Fruit fly (Drosophila melanogaster) whole organism, embryonic: ENCODE results near the gene BckdhA.

Experiments
- CG10321 ChIP-seq: fragments of 200-800 bp; sonication (Bioruptor generic); IDR thresholded peaks from 2 replicates; pipeline ENCODE4 v1.3.6; 2022; ENCODE audit warnings: missing biosample characterization, missing genetic modification characterization
- CG13424 ChIP-seq: fragments of 200-800 bp; sonication (Bioruptor generic); optimal IDR thresholded peaks from 2 replicates; lab custom pipeline; 2019; ENCODE audit warnings: missing biosample characterization, mild to moderate bottlenecking, missing genetic modification characterization, moderate library complexity
- CG15696 ChIP-seq: fragments of 200-800 bp; sonication (Bioruptor generic); optimal IDR thresholded peaks from 2 replicates; lab custom pipeline; 2019; ENCODE audit warnings: missing biosample characterization, mild to moderate bottlenecking, missing genetic modification characterization, moderate library complexity
- CG1647 ChIP-seq: fragments of 200-800 bp; sonication (Bioruptor generic); optimal IDR thresholded peaks from 3 replicates; lab custom pipeline; 2016; ENCODE audit warnings: missing biosample characterization, missing genetic modification characterization
- CG17186 ChIP-seq: fragments of 200-800 bp; sonication (Bioruptor generic); optimal IDR thresholded peaks from 3 replicates; lab custom pipeline; 2017; ENCODE audit warnings: missing biosample characterization, missing genetic modification reagents, missing genetic modification characterization
- CG17359 ChIP-seq: fragments of 200-800 bp; sonication (Bioruptor generic); optimal IDR thresholded peaks from 3 replicates; lab custom pipeline; 2018; ENCODE audit warnings: missing biosample characterization, mild to moderate bottlenecking, missing genetic modification characterization, moderate library complexity
- CG31388 ChIP-seq: fragments of 200-800 bp; sonication (Bioruptor generic); optimal IDR thresholded peaks from 2 replicates; lab custom pipeline; 2016; ENCODE audit warnings: missing biosample characterization, missing genetic modification characterization
- CG3163 ChIP-seq: fragments of 200-800 bp; sonication (Bioruptor generic); optimal IDR thresholded peaks from 3 replicates; lab custom pipeline; 2016; ENCODE audit warnings: missing biosample characterization, missing genetic modification characterization
- CG34224 ChIP-seq: fragments of 200-800 bp; sonication (Bioruptor generic); IDR thresholded peaks from 3 replicates; pipeline ENCODE4 v1.3.6; 2022; ENCODE audit warnings: missing biosample characterization, missing genetic modification characterization; ENCODE audit not compliant: partially characterized antibody
- CG34422 ChIP-seq: fragments of 200-800 bp; sonication (Bioruptor generic); IDR thresholded peaks from 3 replicates; pipeline ENCODE4 v1.3.6; 2022; ENCODE audit warnings: missing biosample characterization, missing genetic modification characterization
- CG3838 ChIP-seq: fragments of 200-800 bp; sonication (Bioruptor generic); optimal IDR thresholded peaks from 3 replicates; lab custom pipeline; 2016; ENCODE audit warnings: missing biosample characterization, missing genetic modification characterization
- CG42726 ChIP-seq: fragments of 200-800 bp; sonication (Bioruptor generic); IDR thresholded peaks from 2 replicates; pipeline ENCODE4 v1.3.6; 2022; ENCODE audit warnings: missing biosample characterization, missing genetic modification characterization; ENCODE audit not compliant: partially characterized antibody
- CG4328 ChIP-seq: fragments of 200-800 bp; sonication (Bioruptor generic); optimal IDR thresholded peaks from 3 replicates; lab custom pipeline; 2017; ENCODE audit warnings: missing biosample characterization, missing genetic modification reagents, missing genetic modification characterization
- CG4854 ChIP-seq: fragments of 200-800 bp; sonication (Bioruptor generic); optimal IDR thresholded peaks from 2 replicates; lab custom pipeline; 2016; ENCODE audit warnings: missing biosample characterization, missing genetic modification characterization, inconsistent platforms
- CG5245 ChIP-seq: fragments of 200-800 bp; sonication (Bioruptor generic); optimal IDR thresholded peaks from 3 replicates; lab custom pipeline; 2016; ENCODE audit warnings: missing biosample characterization, missing genetic modification characterization
- CG8924 ChIP-seq: fragments of 200-800 bp; optimal IDR thresholded peaks from 3 replicates; lab custom pipeline; 2019; ENCODE audit warnings: missing biosample characterization, mild to moderate bottlenecking, missing genetic modification characterization, moderate library complexity
- CG9215 ChIP-seq: fragments of 200-800 bp; sonication (Bioruptor generic); IDR thresholded peaks from 2 replicates; pipeline ENCODE4 v1.3.6; 2022; ENCODE audit warnings: missing biosample characterization, missing genetic modification characterization
- D19A ChIP-seq: fragments of 200-800 bp; optimal IDR thresholded peaks from 3 replicates; lab custom pipeline; 2019; ENCODE audit warnings: missing biosample characterization, mild to moderate bottlenecking, missing genetic modification characterization, moderate library complexity
- Dip3 ChIP-seq: fragments of 200-800 bp; sonication (Bioruptor generic); optimal IDR thresholded peaks from 3 replicates; lab custom pipeline; 2016; ENCODE audit warnings: missing biosample characterization, missing genetic modification characterization
- ERR ChIP-seq: fragments of 200-800 bp; sonication (Bioruptor generic); optimal IDR thresholded peaks from 2 replicates; lab custom pipeline; 2016; ENCODE audit warnings: missing biosample characterization, missing genetic modification characterization
- Lhr ChIP-seq: fragments of 200-800 bp; sonication (Bioruptor generic); optimal IDR thresholded peaks from 3 replicates; lab custom pipeline; 2017; ENCODE audit warnings: mild to moderate bottlenecking, missing biosample characterization, missing genetic modification reagents, missing genetic modification characterization
- Oli ChIP-seq: fragments of 200-800 bp; sonication (Bioruptor generic); optimal IDR thresholded peaks from 2 replicates; lab custom pipeline; 2018; ENCODE audit warnings: missing biosample characterization, mild to moderate bottlenecking, missing genetic modification characterization, moderate library complexity
- PHDP ChIP-seq: fragments of 200-800 bp; sonication (Bioruptor generic); optimal IDR thresholded peaks from 3 replicates; lab custom pipeline; 2018; ENCODE audit warnings: missing biosample characterization, mild to moderate bottlenecking, missing genetic modification characterization, moderate library complexity
- Ravus ChIP-seq: fragments of 200-800 bp; sonication (Bioruptor generic); IDR thresholded peaks from 2 replicates; pipeline ENCODE4 v1.3.6; 2022; ENCODE audit warnings: missing biosample characterization, missing genetic modification characterization
- Spps ChIP-seq: fragments of 200-800 bp; sonication (Bioruptor generic); optimal IDR thresholded peaks from 2 replicates; lab custom pipeline; 2018; ENCODE audit warnings: missing biosample characterization, mild to moderate bottlenecking, missing genetic modification characterization
- Sry-δ ChIP-seq: fragments of 200-800 bp; sonication (Bioruptor generic); optimal IDR thresholded peaks from 2 replicates; lab custom pipeline; 2016; ENCODE audit warnings: missing biosample characterization, missing genetic modification characterization
- Vsx1 ChIP-seq: fragments of 200-800 bp; sonication (Bioruptor generic); optimal IDR thresholded peaks from 2 replicates; lab custom pipeline; 2017; ENCODE audit warnings: missing biosample characterization, mild to moderate bottlenecking, missing genetic modification characterization, missing genetic modification reagents
- Xbp1 ChIP-seq: fragments of 200-800 bp; sonication (Bioruptor generic); optimal IDR thresholded peaks from 3 replicates; lab custom pipeline; 2016; ENCODE audit warnings: missing biosample characterization, mild to moderate bottlenecking, missing genetic modification characterization
- YL-1 ChIP-seq: fragments of 200-800 bp; sonication (Bioruptor generic); optimal IDR thresholded peaks from 3 replicates; lab custom pipeline; 2017; ENCODE audit warnings: missing biosample characterization, mild to moderate bottlenecking, missing genetic modification characterization
- bcd ChIP-seq: fragments of 200-800 bp; sonication (Bioruptor generic); optimal IDR thresholded peaks from 2 replicates; lab custom pipeline; 2017; ENCODE audit warnings: missing biosample characterization, mild to moderate bottlenecking, missing genetic modification characterization
- cad ChIP-seq: fragments of >200 bp; optimal IDR thresholded peaks from 2 replicates; lab custom pipeline; 2017; ENCODE audit warnings: missing biosample characterization, missing genetic modification characterization
- chinmo ChIP-seq: fragments of 200-800 bp; sonication (Bioruptor generic); IDR thresholded peaks from 4 replicates; pipeline ENCODE4 v1.3.6; 2022; ENCODE audit warnings: missing biosample characterization, missing genetic modification characterization; ENCODE audit not compliant: partially characterized antibody
- dmrt11E ChIP-seq: fragments of 200-800 bp; sonication (Bioruptor generic); optimal IDR thresholded peaks from 3 replicates; lab custom pipeline; 2018; ENCODE audit warnings: missing biosample characterization, mild to moderate bottlenecking, missing genetic modification characterization, moderate library complexity
- esg ChIP-seq: fragments of 200-800 bp; sonication (Bioruptor generic); conservative IDR thresholded peaks from 2 replicates; pipeline ENCODE4 v1.3.6; 2022; ENCODE audit warnings: missing biosample characterization, missing genetic modification characterization
- exex ChIP-seq: fragments of 200-800 bp; sonication (Bioruptor generic); optimal IDR thresholded peaks from 4 replicates; lab custom pipeline; 2018; ENCODE audit warnings: missing biosample characterization, mild to moderate bottlenecking, missing genetic modification characterization, moderate library complexity
- gsb-n ChIP-seq: fragments of 200-800 bp; sonication (Bioruptor generic); optimal IDR thresholded peaks from 3 replicates; lab custom pipeline; 2018; ENCODE audit warnings: missing biosample characterization, mild to moderate bottlenecking, missing genetic modification characterization
- lmd ChIP-seq: fragments of 200-800 bp; sonication (Bioruptor generic); IDR thresholded peaks from 2 replicates; pipeline ENCODE4 v1.3.6; 2022; ENCODE audit warnings: missing biosample characterization, missing genetic modification characterization
- lov ChIP-seq, 2 experiments: fragments of 200-800 bp in 1 of 2; fragments of >200 bp in 1 of 2; sonication (Bioruptor generic) in 1 of 2; IDR thresholded peaks in 1 of 2; optimal IDR thresholded peaks in 1 of 2; 2 replicates in 1 of 2; 3 replicates in 1 of 2; pipeline versions ENCODE4 v1.3.6 to Lab custom; 2017 to 2022; ENCODE audit warnings: missing biosample characterization in 1 of 2, missing genetic modification characterization in 1 of 2
- nom ChIP-seq: fragments of 200-800 bp; sonication (Bioruptor generic); optimal IDR thresholded peaks from 2 replicates; lab custom pipeline; 2017; ENCODE audit warnings: missing biosample characterization, missing genetic modification characterization, mild to moderate bottlenecking, moderate library complexity, missing genetic modification reagents
- pros ChIP-seq: fragments of 200-800 bp; sonication (Bioruptor generic); optimal IDR thresholded peaks from 3 replicates; lab custom pipeline; 2019; ENCODE audit warnings: missing biosample characterization, mild to moderate bottlenecking, missing genetic modification characterization, moderate library complexity
- salm ChIP-seq: fragments of 200-800 bp; sonication (Bioruptor generic); optimal IDR thresholded peaks from 2 replicates; lab custom pipeline; 2018; ENCODE audit warnings: missing biosample characterization, mild to moderate bottlenecking, missing genetic modification characterization
- schlank ChIP-seq: fragments of 200-800 bp; sonication (Bioruptor generic); optimal IDR thresholded peaks from 2 replicates; lab custom pipeline; 2018; ENCODE audit warnings: missing biosample characterization, mild to moderate bottlenecking, missing genetic modification characterization
- sisA ChIP-seq: fragments of 200-800 bp; sonication (Bioruptor generic); IDR thresholded peaks from 2 replicates; pipeline ENCODE4 v1.3.6; 2022; ENCODE audit warnings: missing biosample characterization, missing genetic modification characterization
- slp2 ChIP-seq: fragments of 200-800 bp; sonication (Bioruptor generic); optimal IDR thresholded peaks from 2 replicates; lab custom pipeline; 2016; ENCODE audit warnings: missing biosample characterization, missing genetic modification characterization
- sna ChIP-seq: fragments of 200-800 bp; sonication (Bioruptor generic); IDR thresholded peaks from 2 replicates; pipeline ENCODE4 v1.3.6; 2022; ENCODE audit warnings: missing biosample characterization, missing genetic modification characterization; ENCODE audit not compliant: partially characterized antibody
- stc ChIP-seq: fragments of 200-800 bp; sonication (Bioruptor generic); IDR thresholded peaks from 2 replicates; pipeline ENCODE4 v1.3.6; 2022; ENCODE audit warnings: missing biosample characterization, missing genetic modification characterization
- trh ChIP-seq: fragments of 200-800 bp; sonication (Bioruptor generic); optimal IDR thresholded peaks from 2 replicates; lab custom pipeline; 2016; ENCODE audit warnings: missing biosample characterization, missing genetic modification characterization
- vvl ChIP-seq: fragments of 200-800 bp; sonication (Bioruptor generic); IDR thresholded peaks from 2 replicates; pipeline ENCODE4 v1.3.6; 2022; ENCODE audit warnings: missing biosample characterization, missing genetic modification characterization
- wor ChIP-seq: fragments of 200-800 bp; sonication (Bioruptor generic); IDR thresholded peaks from 2 replicates; pipeline ENCODE4 v1.3.6; 2022; ENCODE audit warnings: missing biosample characterization, missing genetic modification characterization

The BckdhA gene

dm6 chr3R:9559413-9560014, 3.9 kb downstream of the BckdhA start, which contains the start of the genes AP-1mu and MBD-like (continued):
- TF ChIP-seq PHDP (tag; lab: Kevin White, UChicago) = peak; percentile 55
- TF ChIP-seq Ravus (GFP tag; lab: Robert Waterston, UW) = no peak
- TF ChIP-seq CG34224 (GFP tag; lab: Robert Waterston, UW) = peak; percentile 34; the same call in 1 of the 3 replicates
- no peak for TF ChIP-seq CG3163
- peak; percentile 63 for TF ChIP-seq CG8924 (tag; lab: Kevin White, UChicago)
- TF ChIP-seq gsb-n (tag; lab: Kevin White, UChicago) = no peak
- peak; percentile 42 for TF ChIP-seq Oli (tag; lab: Kevin White, UChicago)
- TF ChIP-seq CG5245 (GFP tag; lab: Kevin White, UChicago) = no peak
- peak; percentile 69 for TF ChIP-seq bcd (GFP tag; lab: Kevin White, UChicago)
- TF ChIP-seq CG9215 (GFP tag; lab: Robert Waterston, UW) = peak; percentile 66
- TF ChIP-seq Lhr (GFP tag; lab: Kevin White, UChicago) = peak; percentile 66
- no peak for TF ChIP-seq cad
- TF ChIP-seq exex (tag; lab: Kevin White, UChicago) = no peak
- peak; percentile 59; the same call in 1 of the 3 replicates for TF ChIP-seq CG34422
- no peak for TF ChIP-seq Spps
- peak; percentile 65 for TF ChIP-seq Sry-δ (GFP tag; lab: Kevin White, UChicago)
- peak; percentile 36 for TF ChIP-seq CG17359
- peak; percentile 83 for TF ChIP-seq YL-1 (GFP tag; lab: Kevin White, UChicago)
- peak; percentile 56 for TF ChIP-seq sisA
- no peak for TF ChIP-seq stc (GFP tag; lab: Robert Waterston, UW)
- peak; percentile 68 for TF ChIP-seq Dip3 (GFP tag; lab: Kevin White, UChicago)
- peak; percentile 55 for TF ChIP-seq dmrt11E (tag; lab: Kevin White, UChicago)
- no peak for TF ChIP-seq salm
- peak; percentile 2 for TF ChIP-seq CG31388
- TF ChIP-seq wor (GFP tag; lab: Robert Waterston, UW) = peak; percentile 34; the same call in 1 of the 2 replicates
- TF ChIP-seq CG10321 (GFP tag; lab: Robert Waterston, UW) = no peak
- peak; percentile 56 for TF ChIP-seq slp2
- peak; percentile 57 for TF ChIP-seq CG15696 (tag; lab: Kevin White, UChicago)
- TF ChIP-seq sna (GFP tag; lab: Robert Waterston, UW) = 0 out of 2 replicates have a peak, but pooled peaks have one; percentile 38
- no peak for TF ChIP-seq lov (optimal IDR thresholded peaks at IDR 0.05; lab: Kevin White, UChicago)
- no peak for TF ChIP-seq lov (GFP tag; IDR thresholded peaks at IDR 0.05; lab: Robert Waterston, UW)
- no peak for TF ChIP-seq schlank
- peak; percentile 60; the same call in 1 of the 2 replicates for TF ChIP-seq lmd
- TF ChIP-seq CG42726 (GFP tag; lab: Robert Waterston, UW) = 0 out of 2 replicates have a peak, but pooled peaks have one; percentile 3
- TF ChIP-seq esg (GFP tag; lab: Robert Waterston, UW) = peak; percentile 55
- no peak for TF ChIP-seq Vsx1
- no peak for TF ChIP-seq ERR
- TF ChIP-seq trh (GFP tag; lab: Kevin White, UChicago) = no peak
- TF ChIP-seq chinmo = 0 out of 4 replicates have a peak, but pooled peaks have one; percentile 10
- peak; percentile 73 for TF ChIP-seq Xbp1
- peak; percentile 21 for TF ChIP-seq CG4328 (GFP tag; lab: Kevin White, UChicago)
- no peak for TF ChIP-seq pros (GFP tag; lab: Kevin White, UChicago)
- TF ChIP-seq CG3838 (GFP tag; lab: Kevin White, UChicago) = no peak
- peak; percentile 75 for TF ChIP-seq vvl (GFP tag; lab: Robert Waterston, UW)
- peak; percentile 58 for TF ChIP-seq CG4854 (GFP tag; lab: Kevin White, UChicago)
- TF ChIP-seq D19A (tag; lab: Kevin White, UChicago) = no peak
- TF ChIP-seq nom (GFP tag; lab: Kevin White, UChicago) = no peak
- peak; percentile 69 for TF ChIP-seq CG13424 (tag; lab: Kevin White, UChicago)
- peak; percentile 77 for TF ChIP-seq CG17186 (GFP tag; lab: Kevin White, UChicago)
- peak; percentile 34 for TF ChIP-seq CG1647 (GFP tag; lab: Kevin White, UChicago)
